Worm (Caenorhabditis elegans) whole organism, late embryonic: ENCODE measurements around the gene dsl-5.

Experiments used
- C08G9.2 ChIP-seq: sonication (generic microtip); optimal IDR thresholded peaks from 2 replicates; lab custom pipeline; 2016; ENCODE audit warnings: mild to moderate bottlenecking, missing genetic modification characterization, moderate library complexity, missing compliant biosample characterization
- C38D4.7 ChIP-seq: fragments of 200-800 bp; sonication (Bioruptor generic); optimal IDR thresholded peaks from 2 replicates; lab custom pipeline; 2018; ENCODE audit warnings: mild to moderate bottlenecking, missing genetic modification characterization, moderate library complexity, missing compliant biosample characterization
- K02D7.2 ChIP-seq: sonication (generic microtip); optimal IDR thresholded peaks from 2 replicates; lab custom pipeline; 2017; ENCODE audit warnings: mild to moderate bottlenecking, missing genetic modification characterization, missing compliant biosample characterization
- K09A11.1 ChIP-seq: sonication (generic microtip); optimal IDR thresholded peaks from 2 replicates; lab custom pipeline; 2017; ENCODE audit warnings: antibody characterized with exemption, mild to moderate bottlenecking, missing genetic modification characterization, missing compliant biosample characterization; ENCODE audit not compliant: insufficient read depth
- ahr-1 ChIP-seq: sonication (generic microtip); optimal IDR thresholded peaks from 2 replicates; lab custom pipeline; 2016; ENCODE audit warnings: missing genetic modification characterization, missing compliant biosample characterization
- ama-1 ChIP-seq: fragments of 150-350 bp; optimal IDR thresholded peaks from 2 replicates; lab custom pipeline; 2014
- ceh-14 ChIP-seq: sonication (generic microtip); optimal IDR thresholded peaks from 2 replicates; lab custom pipeline; 2016; ENCODE audit warnings: missing genotype, missing genetic modification characterization, missing compliant biosample characterization
- ceh-18 ChIP-seq: sonication (generic microtip); optimal IDR thresholded peaks from 2 replicates; lab custom pipeline; 2016; ENCODE audit warnings: missing genetic modification characterization, missing compliant biosample characterization
- ceh-19 ChIP-seq: fragments of 200-800 bp; sonication (Bioruptor generic); optimal IDR thresholded peaks from 2 replicates; lab custom pipeline; 2018; ENCODE audit warnings: mild to moderate bottlenecking, missing genetic modification characterization, missing compliant biosample characterization
- ceh-22 ChIP-seq: sonication (generic microtip); optimal IDR thresholded peaks from 2 replicates; lab custom pipeline; 2017; ENCODE audit warnings: missing biosample characterization, missing genetic modification characterization
- ceh-24 ChIP-seq: sonication (generic microtip); optimal IDR thresholded peaks from 2 replicates; lab custom pipeline; 2016; ENCODE audit warnings: mild to moderate bottlenecking, missing genetic modification characterization, missing compliant biosample characterization
- ceh-30 ChIP-seq: fragments of 150-350 bp; optimal IDR thresholded peaks from 2 replicates; lab custom pipeline; 2014; ENCODE audit warnings: missing biosample characterization, missing genetic modification characterization
- ceh-31 ChIP-seq: sonication (generic microtip); optimal IDR thresholded peaks from 2 replicates; lab custom pipeline; 2016; ENCODE audit warnings: missing genetic modification characterization, missing compliant biosample characterization
- ceh-34 ChIP-seq: sonication (generic microtip); optimal IDR thresholded peaks from 2 replicates; lab custom pipeline; 2016; ENCODE audit warnings: mild to moderate bottlenecking, missing genetic modification characterization, missing compliant biosample characterization
- ceh-48 ChIP-seq: sonication (generic microtip); optimal IDR thresholded peaks from 2 replicates; lab custom pipeline; 2016; ENCODE audit warnings: missing genetic modification characterization, inconsistent platforms, missing compliant biosample characterization
- ceh-6 ChIP-seq: fragments of 200-800 bp; sonication (Bioruptor generic); optimal IDR thresholded peaks from 2 replicates; lab custom pipeline; 2018; ENCODE audit warnings: mild to moderate bottlenecking, missing genetic modification characterization, missing compliant biosample characterization
- dmd-4 ChIP-seq: sonication (generic microtip); optimal IDR thresholded peaks from 2 replicates; lab custom pipeline; 2016; ENCODE audit warnings: borderline replicate concordance, missing genetic modification characterization, missing compliant biosample characterization
- dve-1 ChIP-seq: sonication (generic microtip); optimal IDR thresholded peaks from 2 replicates; lab custom pipeline; 2017; ENCODE audit warnings: antibody characterized with exemption, mild to moderate bottlenecking, missing genetic modification characterization, missing compliant biosample characterization
- elt-2 ChIP-seq: sonication (generic microtip); optimal IDR thresholded peaks from 2 replicates; lab custom pipeline; 2016; ENCODE audit warnings: missing genetic modification reagents, missing genetic modification characterization, missing compliant biosample characterization
- elt-4 ChIP-seq: sonication (generic microtip); optimal IDR thresholded peaks from 2 replicates; lab custom pipeline; 2016; ENCODE audit warnings: missing genetic modification characterization, missing compliant biosample characterization
- eyg-1 ChIP-seq: sonication (generic microtip); optimal IDR thresholded peaks from 2 replicates; lab custom pipeline; 2016; ENCODE audit warnings: missing genotype, missing genetic modification characterization, missing compliant biosample characterization
- fax-1 ChIP-seq: sonication (generic microtip); optimal IDR thresholded peaks from 2 replicates; lab custom pipeline; 2016; ENCODE audit warnings: missing genotype, missing genetic modification characterization, missing compliant biosample characterization
- fkh-10 ChIP-seq: fragments of 150-350 bp; optimal IDR thresholded peaks from 2 replicates; lab custom pipeline; 2014; ENCODE audit warnings: missing biosample characterization, missing genetic modification reagents, missing genetic modification characterization
- fkh-6 ChIP-seq: sonication (generic microtip); optimal IDR thresholded peaks from 2 replicates; lab custom pipeline; 2016; ENCODE audit warnings: missing genetic modification characterization, missing compliant biosample characterization
- hlh-30 ChIP-seq: sonication (generic microtip); optimal IDR thresholded peaks from 2 replicates; lab custom pipeline; 2017; ENCODE audit warnings: antibody characterized with exemption, missing genetic modification characterization, missing compliant biosample characterization; ENCODE audit not compliant: insufficient read depth
- hlh-8 ChIP-seq: sonication (generic microtip); optimal IDR thresholded peaks from 2 replicates; lab custom pipeline; 2016; ENCODE audit warnings: missing genotype, missing genetic modification characterization, missing compliant biosample characterization
- lim-6 ChIP-seq: sonication (generic microtip); optimal IDR thresholded peaks from 2 replicates; lab custom pipeline; 2016; ENCODE audit warnings: missing genetic modification characterization, missing compliant biosample characterization
- madf-2 ChIP-seq: sonication (generic microtip); optimal IDR thresholded peaks from 2 replicates; lab custom pipeline; 2017; ENCODE audit warnings: missing genetic modification characterization, missing compliant biosample characterization
- nfya-1 ChIP-seq: sonication (generic microtip); optimal IDR thresholded peaks from 2 replicates; lab custom pipeline; 2017; ENCODE audit warnings: missing genetic modification characterization, mild to moderate bottlenecking, missing compliant biosample characterization, antibody characterized with exemption, moderate library complexity
- nhr-11 ChIP-seq: fragments of 150-350 bp; optimal IDR thresholded peaks from 2 replicates; lab custom pipeline; 2014; ENCODE audit warnings: missing biosample characterization, missing genetic modification characterization
- nhr-232 ChIP-seq: sonication (generic microtip); optimal IDR thresholded peaks from 2 replicates; lab custom pipeline; 2016; ENCODE audit warnings: missing genetic modification characterization, missing compliant biosample characterization
- odd-2 ChIP-seq: sonication (generic microtip); optimal IDR thresholded peaks from 2 replicates; lab custom pipeline; 2017; ENCODE audit warnings: antibody characterized with exemption, mild to moderate bottlenecking, missing genetic modification characterization, missing compliant biosample characterization
- pag-3 ChIP-seq: sonication (generic microtip); optimal IDR thresholded peaks from 2 replicates; lab custom pipeline; 2016; ENCODE audit warnings: missing compliant biosample characterization, missing genetic modification characterization, borderline replicate concordance
- pat-9 ChIP-seq: fragments of 200-800 bp; sonication (Bioruptor generic); optimal IDR thresholded peaks from 2 replicates; lab custom pipeline; 2018; ENCODE audit warnings: mild to moderate bottlenecking, missing genetic modification characterization, moderate library complexity, missing compliant biosample characterization
- pha-4 ChIP-seq: fragments of 150-350 bp; optimal IDR thresholded peaks from 2 replicates; lab custom pipeline; 2018; ENCODE audit warnings: missing biosample characterization, missing genetic modification reagents, missing genetic modification characterization
- pqm-1 ChIP-seq: sonication (generic microtip); optimal IDR thresholded peaks from 2 replicates; lab custom pipeline; 2016; ENCODE audit warnings: missing genetic modification characterization, missing compliant biosample characterization
- pros-1 ChIP-seq: fragments of 150-350 bp; optimal IDR thresholded peaks from 2 replicates; lab custom pipeline; 2014; ENCODE audit warnings: missing biosample characterization, missing genetic modification reagents, missing genetic modification characterization
- ref-2 ChIP-seq: sonication (generic microtip); optimal IDR thresholded peaks from 2 replicates; lab custom pipeline; 2016; ENCODE audit warnings: missing genetic modification characterization, missing compliant biosample characterization
- sdc-2 ChIP-seq: sonication (generic microtip); optimal IDR thresholded peaks from 2 replicates; lab custom pipeline; 2016; ENCODE audit warnings: missing genotype, missing genetic modification characterization, missing compliant biosample characterization
- syd-9 ChIP-seq: sonication (generic microtip); optimal IDR thresholded peaks from 2 replicates; lab custom pipeline; 2016; ENCODE audit warnings: mild to moderate bottlenecking, missing genetic modification characterization, moderate library complexity, missing compliant biosample characterization
- tbx-2 ChIP-seq: sonication (generic microtip); optimal IDR thresholded peaks from 2 replicates; lab custom pipeline; 2016; ENCODE audit warnings: missing genetic modification characterization, missing compliant biosample characterization
- tbx-7 ChIP-seq: sonication (generic microtip); optimal IDR thresholded peaks from 2 replicates; lab custom pipeline; 2016; ENCODE audit warnings: missing genotype, missing genetic modification characterization, missing compliant biosample characterization
- ttx-3 ChIP-seq: sonication (generic microtip); optimal IDR thresholded peaks from 2 replicates; lab custom pipeline; 2016; ENCODE audit warnings: missing genetic modification reagents, missing genetic modification characterization, missing compliant biosample characterization
- unc-3 ChIP-seq, 2 experiments: fragments of 200-800 bp in 1 of 2; sonication (Bioruptor generic) in 1 of 2; sonication (generic microtip) in 1 of 2; conservative IDR thresholded peaks in 1 of 2; optimal IDR thresholded peaks in 1 of 2; 2 replicates each; pipeline versions ENCODE4 v1.3.6 to Lab custom; 2016 to 2022; ENCODE audit warnings: missing compliant biosample characterization in 2 of 2, missing genetic modification characterization in 2 of 2, missing genetic modification reagents in 1 of 2
- unc-42 ChIP-seq: sonication (generic microtip); optimal IDR thresholded peaks from 2 replicates; lab custom pipeline; 2016; ENCODE audit warnings: missing genotype, missing genetic modification characterization, missing compliant biosample characterization
- unc-55 ChIP-seq: sonication (generic microtip); optimal IDR thresholded peaks from 2 replicates; lab custom pipeline; 2017; ENCODE audit warnings: missing biosample characterization, missing genetic modification reagents, missing genetic modification characterization
- ztf-16 ChIP-seq: sonication (generic microtip); optimal IDR thresholded peaks from 2 replicates; lab custom pipeline; 2017; ENCODE audit warnings: missing genetic modification characterization, missing compliant biosample characterization

Gene dsl-5

ce11 chrIV:11594191-11594673 is 26.6 kb downstream of the dsl-5 start, which contains the start of gene mig-38 (continued):
- TF ChIP-seq dmd-4 (tag; lab: Kevin White, UChicago) = peak; percentile 61
- TF ChIP-seq nhr-11 (tag; lab: Kevin White, UChicago) = no peak
- TF ChIP-seq fkh-10 (GFP tag; lab: Kevin White, UChicago) = no peak
- TF ChIP-seq pag-3 (tag; lab: Kevin White, UChicago) = no peak
- no peak for TF ChIP-seq madf-2 (tag; lab: Kevin White, UChicago)
- no peak for TF ChIP-seq hlh-30
- TF ChIP-seq C38D4.7 (GFP tag; lab: Kevin White, UChicago) = no peak
- peak; percentile 44 for TF ChIP-seq syd-9 (tag; lab: Kevin White, UChicago)
- no peak for TF ChIP-seq unc-55 (GFP tag; lab: Kevin White, UChicago)
- no peak for TF ChIP-seq ceh-24 (tag; lab: Kevin White, UChicago)
- peak; percentile 32 for TF ChIP-seq unc-42 (tag; lab: Kevin White, UChicago)
- peak; percentile 24 for TF ChIP-seq fax-1 (tag; lab: Kevin White, UChicago)
- no peak for TF ChIP-seq nhr-232 (tag; lab: Kevin White, UChicago)
- peak; percentile 70 for TF ChIP-seq ceh-14 (tag; lab: Kevin White, UChicago)
- TF ChIP-seq K02D7.2 = no peak
- no peak for TF ChIP-seq odd-2 (tag; lab: Kevin White, UChicago)
- TF ChIP-seq elt-2 = no peak
- peak; percentile 48 for TF ChIP-seq sdc-2 (tag; lab: Kevin White, UChicago)
- TF ChIP-seq ztf-16 (tag; lab: Kevin White, UChicago) = no peak

ce11 chrIV:11593415-11594190 is 27.2 kb downstream of the dsl-5 start, which contains the start of gene F40F11.3:
F40F11.3 (minus strand) TSS chrIV:11594003.
- peak; percentile 61 for TF ChIP-seq fkh-10 (GFP tag; lab: Kevin White, UChicago)
- TF ChIP-seq ceh-18 = peak; percentile 69
- TF ChIP-seq pha-4 (tag; lab: Kevin White, UChicago) = no peak
- TF ChIP-seq dmd-4 (tag; lab: Kevin White, UChicago) = no peak
- TF ChIP-seq ttx-3 = peak; percentile 23
- TF ChIP-seq ceh-30 (tag; lab: Kevin White, UChicago) = peak; percentile 37
- no peak for TF ChIP-seq eyg-1
- peak; percentile 68 for TF ChIP-seq hlh-30
- TF ChIP-seq dve-1 = peak; percentile 77
- peak; percentile 88 for TF ChIP-seq nfya-1 (tag; lab: Kevin White, UChicago)
- peak; percentile 80 for TF ChIP-seq tbx-2 (tag; lab: Kevin White, UChicago)
- no peak for TF ChIP-seq ama-1 (lab: Kevin White, UChicago)
- TF ChIP-seq ceh-14 (tag; lab: Kevin White, UChicago) = peak; percentile 36
- TF ChIP-seq unc-42 (tag; lab: Kevin White, UChicago) = peak; percentile 91
- no peak for TF ChIP-seq tbx-7 (tag; lab: Kevin White, UChicago)
- no peak for TF ChIP-seq fkh-6 (tag; lab: Kevin White, UChicago)
- TF ChIP-seq lim-6 (tag; lab: Kevin White, UChicago) = peak; percentile 30
- TF ChIP-seq syd-9 (tag; lab: Kevin White, UChicago) = no peak
- TF ChIP-seq unc-55 (GFP tag; lab: Kevin White, UChicago) = peak; percentile 86
- TF ChIP-seq unc-3 (GFP tag; conservative IDR thresholded peaks at IDR 0.05; lab: Robert Waterston, UW) = no peak
- TF ChIP-seq unc-3 (tag; optimal IDR thresholded peaks at IDR 0.05; lab: Kevin White, UChicago) = no peak
- no peak for TF ChIP-seq elt-4
- TF ChIP-seq ceh-6 (GFP tag; lab: Kevin White, UChicago) = peak; percentile 16
- TF ChIP-seq ceh-22 (tag; lab: Kevin White, UChicago) = peak; percentile 86
- TF ChIP-seq pat-9 = peak; percentile 31
- no peak for TF ChIP-seq ahr-1 (tag; lab: Kevin White, UChicago)
- TF ChIP-seq madf-2 (tag; lab: Kevin White, UChicago) = no peak
- peak; percentile 1 for TF ChIP-seq K09A11.1
- peak; percentile 58 for TF ChIP-seq ceh-31 (tag; lab: Kevin White, UChicago)
- peak; percentile 80 for TF ChIP-seq ref-2 (tag; lab: Kevin White, UChicago)
- TF ChIP-seq C08G9.2 = no peak
- peak; percentile 67 for TF ChIP-seq hlh-8 (tag; lab: Kevin White, UChicago)
- no peak for TF ChIP-seq pqm-1 (tag; lab: Kevin White, UChicago)
- peak; percentile 33 for TF ChIP-seq ceh-48
- TF ChIP-seq pros-1 (tag; lab: Kevin White, UChicago) = peak; percentile 76
- TF ChIP-seq ceh-19 (GFP tag; lab: Kevin White, UChicago) = peak; percentile 41
- TF ChIP-seq ceh-34 (tag; lab: Kevin White, UChicago) = peak; percentile 70
